Worm (Caenorhabditis elegans) whole organism, L4 larva: ENCODE results near the gene pps-1.

Experiments
- ceh-32 ChIP-seq: sonication (generic microtip); optimal IDR thresholded peaks from 2 replicates; lab custom pipeline; 2016; ENCODE audit warnings: mild to moderate bottlenecking, missing genetic modification characterization, missing compliant biosample characterization; ENCODE audit not compliant: poor library complexity
- daf-8 ChIP-seq: fragments of 200-800 bp; sonication (Bioruptor generic); IDR thresholded peaks from 2 replicates; pipeline ENCODE4 v1.3.6; 2022; ENCODE audit warnings: missing genetic modification characterization, missing compliant biosample characterization
- dpl-1 ChIP-seq: fragments of 150-350 bp; optimal IDR thresholded peaks from 2 replicates; lab custom pipeline; 2014; ENCODE audit warnings: missing biosample characterization, missing genetic modification reagents, missing genetic modification characterization
- duxl-1 ChIP-seq: sonication (generic microtip); optimal IDR thresholded peaks from 2 replicates; lab custom pipeline; 2016; ENCODE audit warnings: mild to moderate bottlenecking, missing genetic modification characterization, moderate library complexity, missing compliant biosample characterization; ENCODE audit not compliant: poor library complexity
- hif-1 ChIP-seq, 2 experiments: sonication (generic microtip); optimal IDR thresholded peaks; 2 replicates each; lab custom pipeline; 2016 to 2017; ENCODE audit warnings: missing compliant biosample characterization in 2 of 2, missing genetic modification characterization in 2 of 2, missing genetic modification reagents in 2 of 2, missing genotype in 2 of 2, mild to moderate bottlenecking in 1 of 2
- nhr-25 ChIP-seq: sonication (generic microtip); optimal IDR thresholded peaks from 2 replicates; lab custom pipeline; 2017; ENCODE audit warnings: missing genetic modification characterization, mild to moderate bottlenecking, missing compliant biosample characterization, antibody characterized with exemption, moderate library complexity, borderline replicate concordance; ENCODE audit not compliant: insufficient read depth
- nhr-76 ChIP-seq: fragments of 150-350 bp; optimal IDR thresholded peaks from 2 replicates; lab custom pipeline; 2014; ENCODE audit warnings: missing biosample characterization, missing genetic modification characterization
- pha-4 ChIP-seq, 2 experiments: fragments of 150-350 bp in 1 of 2; fragments of 200-800 bp in 1 of 2; sonication (Bioruptor generic) in 1 of 2; IDR thresholded peaks in 1 of 2; optimal IDR thresholded peaks in 1 of 2; 2 replicates each; pipeline versions ENCODE4 v1.3.6 to Lab custom; 2014 to 2022; ENCODE audit warnings: missing genetic modification characterization in 2 of 2, missing genetic modification reagents in 2 of 2, missing biosample characterization in 1 of 2, missing compliant biosample characterization in 1 of 2
- snpc-4 ChIP-seq: fragments of 150-350 bp; optimal IDR thresholded peaks from 2 replicates; lab custom pipeline; 2014; ENCODE audit warnings: missing biosample characterization, missing genetic modification characterization
- unc-62 ChIP-seq, 3 experiments: fragments of 150-350 bp in 1 of 3; sonication (generic microtip); optimal IDR thresholded peaks in 2 of 3; peaks in 1 of 3; 1 replicate in 1 of 3; 2 replicates in 2 of 3; lab custom pipeline; 2014 to 2017; ENCODE audit warnings: missing biosample characterization in 3 of 3, missing genetic modification characterization in 3 of 3, missing genetic modification reagents in 3 of 3, missing genotype in 1 of 3
- ztf-11 ChIP-seq: fragments of 150-350 bp; optimal IDR thresholded peaks from 2 replicates; lab custom pipeline; 2014; ENCODE audit warnings: missing biosample characterization, missing genetic modification characterization

DNA sequence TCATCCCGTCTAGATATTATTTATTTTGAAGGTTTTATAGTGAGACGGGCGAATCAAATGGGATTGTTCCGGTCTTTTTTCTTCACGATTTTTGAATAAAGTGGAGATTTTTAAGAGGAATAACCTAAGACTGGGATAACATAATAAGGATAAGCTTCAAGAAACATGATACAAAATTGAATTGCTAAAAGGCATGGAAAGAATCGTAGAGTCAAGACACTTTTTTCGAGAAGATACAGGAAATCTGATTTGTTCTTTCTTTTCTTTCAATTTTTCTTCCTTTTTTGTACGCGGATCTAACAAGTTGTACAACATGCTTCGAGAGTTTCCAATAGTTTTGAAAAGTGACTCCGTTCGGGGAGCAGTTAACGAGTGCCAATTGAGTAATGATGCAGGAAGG lies 29.7 kb downstream of the pps-1 start:
- no peak for TF ChIP-seq pha-4 (GFP tag; IDR thresholded peaks at IDR 0.05; lab: Robert Waterston, UW)
- no peak for TF ChIP-seq pha-4 (tag; optimal IDR thresholded peaks at IDR 0.05; lab: Kevin White, UChicago)
- TF ChIP-seq snpc-4 (tag; lab: Kevin White, UChicago) = no peak
- TF ChIP-seq ztf-11 (tag; lab: Kevin White, UChicago) = no peak
- TF ChIP-seq ceh-32 (tag; lab: Kevin White, UChicago) = no peak
- no peak for TF ChIP-seq nhr-76 (tag; lab: Kevin White, UChicago)
- no peak for TF ChIP-seq dpl-1 (GFP tag; lab: Kevin White, UChicago)
- TF ChIP-seq nhr-25 (tag; lab: Kevin White, UChicago) = no peak
- no peak for TF ChIP-seq duxl-1 (tag; lab: Kevin White, UChicago)
- peak in 1 of 2 experiments; percentile 88 for TF ChIP-seq unc-62 (GFP tag; optimal IDR thresholded peaks at IDR 0.05 in 1 of 2; lab: Kevin White, UChicago)
- no peak for TF ChIP-seq unc-62 (tag; optimal IDR thresholded peaks at IDR 0.05; lab: Kevin White, UChicago)
- TF ChIP-seq hif-1 (tag; optimal IDR thresholded peaks at IDR 0.05; lab: Kevin White, UChicago) = no peak
- TF ChIP-seq daf-8 (GFP tag; lab: Robert Waterston, UW) = no peak
